Worm (Caenorhabditis elegans) whole organism, young adult: ENCODE data around the gene srh-245.

Experiments used
- B0261.1 ChIP-seq: sonication (generic microtip); optimal IDR thresholded peaks from 2 replicates; lab custom pipeline; 2016; ENCODE audit warnings: mild to moderate bottlenecking, missing genetic modification characterization, moderate library complexity, missing compliant biosample characterization
- B0336.3 ChIP-seq: fragments of 200-800 bp; sonication (Bioruptor generic); IDR thresholded peaks from 2 replicates; pipeline ENCODE4 v1.3.6; 2022; ENCODE audit warnings: missing genetic modification characterization, missing compliant biosample characterization
- C06A6.2 ChIP-seq: fragments of 200-800 bp; sonication (Bioruptor generic); conservative IDR thresholded peaks from 2 replicates; pipeline ENCODE4 v1.3.6; 2022; ENCODE audit warnings: missing genetic modification characterization, missing compliant biosample characterization
- F10E7.11 ChIP-seq: sonication (generic microtip); optimal IDR thresholded peaks from 2 replicates; lab custom pipeline; 2017; ENCODE audit warnings: mild to moderate bottlenecking, missing genetic modification characterization, moderate library complexity, missing compliant biosample characterization
- F23B12.7 ChIP-seq: sonication (generic microtip); optimal IDR thresholded peaks from 2 replicates; lab custom pipeline; 2017; ENCODE audit warnings: missing genetic modification characterization, mild to moderate bottlenecking, missing compliant biosample characterization, antibody characterized with exemption, moderate library complexity; ENCODE audit not compliant: insufficient read depth
- F37B4.10 ChIP-seq: fragments of 200-800 bp; sonication (Bioruptor generic); IDR thresholded peaks from 2 replicates; pipeline ENCODE4 v1.3.6; 2022; ENCODE audit warnings: missing genetic modification characterization, missing compliant biosample characterization
- F39B2.1 ChIP-seq: fragments of 200-800 bp; sonication (Bioruptor generic); IDR thresholded peaks from 2 replicates; pipeline ENCODE4 v1.3.6; 2022; ENCODE audit warnings: missing genetic modification reagents, missing genetic modification characterization, missing compliant biosample characterization
- F55B11.4 ChIP-seq: sonication (generic microtip); optimal IDR thresholded peaks from 2 replicates; lab custom pipeline; 2016; ENCODE audit warnings: missing compliant biosample characterization, missing genetic modification characterization, borderline replicate concordance; ENCODE audit not compliant: insufficient read depth
- Y67H2A.10 ChIP-seq: fragments of 200-800 bp; sonication (Bioruptor generic); conservative IDR thresholded peaks from 2 replicates; pipeline ENCODE4 v1.3.6; 2022; ENCODE audit warnings: missing genetic modification reagents, missing genetic modification characterization, missing compliant biosample characterization
- ZK185.1 ChIP-seq: sonication (generic microtip); optimal IDR thresholded peaks from 2 replicates; lab custom pipeline; 2016; ENCODE audit warnings: mild to moderate bottlenecking, missing genetic modification characterization, missing compliant biosample characterization; ENCODE audit not compliant: poor library complexity, severe bottlenecking
- atf-7 ChIP-seq: sonication (generic microtip); optimal IDR thresholded peaks from 2 replicates; lab custom pipeline; 2017; ENCODE audit warnings: mild to moderate bottlenecking, missing genetic modification characterization, missing compliant biosample characterization
- bed-2 ChIP-seq: fragments of 200-800 bp; sonication (Bioruptor generic); IDR thresholded peaks from 2 replicates; pipeline ENCODE4 v1.3.6; 2022; ENCODE audit warnings: missing genetic modification reagents, missing genetic modification characterization, missing compliant biosample characterization
- ccch-3 ChIP-seq: fragments of 200-800 bp; sonication (Bioruptor generic); optimal IDR thresholded peaks from 2 replicates; lab custom pipeline; 2018; ENCODE audit warnings: mild to moderate bottlenecking, missing genetic modification characterization, missing compliant biosample characterization
- cebp-2 ChIP-seq: fragments of 200-800 bp; sonication (Bioruptor generic); IDR thresholded peaks from 2 replicates; pipeline ENCODE4 v1.3.6; 2022; ENCODE audit warnings: missing genetic modification characterization, missing compliant biosample characterization
- dox-1 ChIP-seq: fragments of 200-800 bp; sonication (Bioruptor generic); IDR thresholded peaks from 2 replicates; pipeline ENCODE4 v1.3.6; 2022; ENCODE audit warnings: missing genetic modification reagents, missing genetic modification characterization, missing compliant biosample characterization
- dpff-1 ChIP-seq: sonication (generic microtip); optimal IDR thresholded peaks from 2 replicates; lab custom pipeline; 2017; ENCODE audit warnings: mild to moderate bottlenecking, missing genetic modification characterization, missing compliant biosample characterization
- dpl-1 ChIP-seq: fragments of 150-350 bp; optimal IDR thresholded peaks from 2 replicates; lab custom pipeline; 2014; ENCODE audit warnings: missing biosample characterization, missing genetic modification reagents, missing genetic modification characterization
- egl-44 ChIP-seq: fragments of 200-800 bp; sonication (Bioruptor generic); IDR thresholded peaks from 2 replicates; pipeline ENCODE4 v1.3.6; 2022; ENCODE audit warnings: missing genetic modification reagents, missing genetic modification characterization, missing compliant biosample characterization
- ets-4 ChIP-seq: fragments of 200-800 bp; sonication (Bioruptor generic); optimal IDR thresholded peaks from 2 replicates; lab custom pipeline; 2018; ENCODE audit warnings: mild to moderate bottlenecking, missing genetic modification characterization, missing compliant biosample characterization
- hmg-1.2 ChIP-seq: fragments of 200-800 bp; sonication (Bioruptor generic); IDR thresholded peaks from 2 replicates; pipeline ENCODE4 v1.3.6; 2022; ENCODE audit warnings: missing genetic modification reagents, missing genetic modification characterization, missing compliant biosample characterization
- hrde-1 ChIP-seq: sonication (generic microtip); optimal IDR thresholded peaks from 2 replicates; lab custom pipeline; 2016; ENCODE audit warnings: missing genetic modification characterization, mild to moderate bottlenecking, missing compliant biosample characterization, moderate library complexity, missing genotype, missing genetic modification reagents, borderline replicate concordance
- lin-35 ChIP-seq, 3 experiments: fragments of 150-350 bp in 2 of 3; sonication (generic microtip) in 1 of 3; optimal IDR thresholded peaks; 2 replicates each; lab custom pipeline; 2014 to 2018; ENCODE audit warnings: missing biosample characterization in 3 of 3, missing genetic modification characterization in 3 of 3, missing genetic modification reagents in 3 of 3
- lin-54 ChIP-seq: fragments of 200-800 bp; sonication (Bioruptor generic); optimal IDR thresholded peaks from 2 replicates; lab custom pipeline; 2018; ENCODE audit warnings: mild to moderate bottlenecking, missing genetic modification characterization, missing compliant biosample characterization
- lsy-27 ChIP-seq: sonication (generic microtip); optimal IDR thresholded peaks from 2 replicates; lab custom pipeline; 2017; ENCODE audit warnings: missing genetic modification characterization, mild to moderate bottlenecking, missing compliant biosample characterization, antibody characterized with exemption, missing genotype, borderline replicate concordance; ENCODE audit not compliant: insufficient read depth
- madf-10 ChIP-seq: sonication (generic microtip); optimal IDR thresholded peaks from 2 replicates; lab custom pipeline; 2016; ENCODE audit warnings: mild to moderate bottlenecking, missing genetic modification characterization, missing compliant biosample characterization
- madf-8 ChIP-seq: fragments of 200-800 bp; sonication (Bioruptor generic); conservative IDR thresholded peaks from 2 replicates; pipeline ENCODE4 v1.3.6; 2022; ENCODE audit warnings: missing genetic modification reagents, missing genetic modification characterization, missing compliant biosample characterization
- mel-28 ChIP-seq: sonication (generic microtip); optimal IDR thresholded peaks from 2 replicates; lab custom pipeline; 2016; ENCODE audit warnings: borderline replicate concordance, mild to moderate bottlenecking, missing genetic modification characterization, missing compliant biosample characterization
- mes-4 ChIP-seq: sonication (generic microtip); optimal IDR thresholded peaks from 2 replicates; lab custom pipeline; 2016; ENCODE audit warnings: missing genotype, missing genetic modification characterization, missing compliant biosample characterization
- nfya-2 ChIP-seq: fragments of 200-800 bp; sonication (Bioruptor generic); IDR thresholded peaks from 2 replicates; pipeline ENCODE4 v1.3.6; 2022; ENCODE audit warnings: missing genetic modification reagents, missing genetic modification characterization, missing compliant biosample characterization
- nhr-179 ChIP-seq: sonication (generic microtip); optimal IDR thresholded peaks from 2 replicates; lab custom pipeline; 2016; ENCODE audit warnings: mild to moderate bottlenecking, missing genetic modification characterization, missing compliant biosample characterization
- nhr-27 ChIP-seq: fragments of 200-800 bp; sonication (Bioruptor generic); optimal IDR thresholded peaks from 2 replicates; lab custom pipeline; 2018; ENCODE audit warnings: mild to moderate bottlenecking, missing genetic modification characterization, moderate library complexity, missing compliant biosample characterization
- nhr-90 ChIP-seq: sonication (generic microtip); optimal IDR thresholded peaks from 2 replicates; lab custom pipeline; 2016; ENCODE audit warnings: missing genotype, mild to moderate bottlenecking, missing genetic modification characterization, missing compliant biosample characterization
- pha-4 ChIP-seq: fragments of 150-350 bp; sonication (generic microtip); optimal IDR thresholded peaks from 2 replicates; lab custom pipeline; 2014; ENCODE audit warnings: missing biosample characterization, missing genetic modification reagents, missing genetic modification characterization
- sptf-2 ChIP-seq: fragments of 200-800 bp; sonication (Bioruptor generic); optimal IDR thresholded peaks from 2 replicates; lab custom pipeline; 2018; ENCODE audit warnings: mild to moderate bottlenecking, missing genetic modification characterization, missing compliant biosample characterization
- tlf-1 ChIP-seq: fragments of 200-800 bp; sonication (Bioruptor generic); optimal IDR thresholded peaks from 2 replicates; lab custom pipeline; 2018; ENCODE audit warnings: mild to moderate bottlenecking, missing genetic modification characterization, missing compliant biosample characterization
- unc-62 ChIP-seq: fragments of 150-350 bp; optimal IDR thresholded peaks from 2 replicates; lab custom pipeline; 2014; ENCODE audit warnings: missing biosample characterization, missing genetic modification reagents, missing genetic modification characterization
- ztf-18 ChIP-seq: sonication (generic microtip); optimal IDR thresholded peaks from 2 replicates; lab custom pipeline; 2016; ENCODE audit warnings: missing genotype, mild to moderate bottlenecking, missing genetic modification characterization, missing compliant biosample characterization
- ztf-22 ChIP-seq: fragments of 200-800 bp; sonication (Bioruptor generic); optimal IDR thresholded peaks from 2 replicates; lab custom pipeline; 2018; ENCODE audit warnings: mild to moderate bottlenecking, missing genetic modification characterization, moderate library complexity, missing compliant biosample characterization
- ztf-25 ChIP-seq: fragments of 200-800 bp; sonication (Bioruptor generic); IDR thresholded peaks from 2 replicates; pipeline ENCODE4 v1.3.6; 2022; ENCODE audit warnings: missing genetic modification reagents, missing genetic modification characterization, missing compliant biosample characterization
- ztf-28 ChIP-seq: fragments of 200-800 bp; sonication (Bioruptor generic); IDR thresholded peaks from 2 replicates; pipeline ENCODE4 v1.3.6; 2022; ENCODE audit warnings: missing genetic modification reagents, missing genetic modification characterization, missing compliant biosample characterization

Gene srh-245

DNA sequence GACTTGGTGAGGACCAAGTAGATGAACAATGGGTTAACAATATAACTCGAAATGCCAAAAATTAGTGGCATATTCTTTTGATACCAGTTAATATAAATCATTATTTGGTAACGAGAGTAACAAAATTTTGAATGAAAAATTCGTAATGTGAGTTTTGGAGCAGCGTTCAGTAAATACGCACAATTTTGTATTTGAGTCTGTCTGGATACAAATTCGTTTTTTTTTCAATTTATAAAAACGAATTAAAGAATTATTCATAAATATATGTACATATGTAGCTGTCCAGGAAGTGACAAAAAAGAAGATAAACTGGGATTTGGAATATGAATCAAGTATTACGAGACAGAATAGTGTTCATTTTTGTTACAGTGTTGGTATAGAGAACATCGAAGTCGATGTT is 2.8 kb downstream of the srh-245 start, which contains the start of gene srj-5:
srj-5 (minus strand) TSS at position 101 of the 400 bp plus-strand sequence.
- no peak for TF ChIP-seq lin-35 (GFP tag; optimal IDR thresholded peaks at IDR 0.05; lab: Kevin White, UChicago)
- no peak for TF ChIP-seq hmg-1.2 (GFP tag; lab: Robert Waterston, UW)
- TF ChIP-seq nfya-2 (GFP tag; lab: Robert Waterston, UW), result no peak
- no peak for TF ChIP-seq ztf-22 (GFP tag; lab: Kevin White, UChicago)
- TF ChIP-seq F37B4.10 (GFP tag; lab: Robert Waterston, UW), result no peak
- no peak for TF ChIP-seq lsy-27 (tag; lab: Kevin White, UChicago)
- no peak for TF ChIP-seq ztf-28 (GFP tag; lab: Robert Waterston, UW)
- no peak for TF ChIP-seq bed-2 (GFP tag; lab: Robert Waterston, UW)
- TF ChIP-seq hrde-1 (tag; lab: Kevin White, UChicago), result no peak
- no peak for TF ChIP-seq ztf-18
- no peak for TF ChIP-seq B0261.1
- no peak for TF ChIP-seq F39B2.1 (GFP tag; lab: Robert Waterston, UW)
- no peak for TF ChIP-seq cebp-2 (GFP tag; lab: Robert Waterston, UW)
- TF ChIP-seq dox-1 (GFP tag; lab: Robert Waterston, UW), result no peak
- no peak for TF ChIP-seq tlf-1 (GFP tag; lab: Kevin White, UChicago)

DNA sequence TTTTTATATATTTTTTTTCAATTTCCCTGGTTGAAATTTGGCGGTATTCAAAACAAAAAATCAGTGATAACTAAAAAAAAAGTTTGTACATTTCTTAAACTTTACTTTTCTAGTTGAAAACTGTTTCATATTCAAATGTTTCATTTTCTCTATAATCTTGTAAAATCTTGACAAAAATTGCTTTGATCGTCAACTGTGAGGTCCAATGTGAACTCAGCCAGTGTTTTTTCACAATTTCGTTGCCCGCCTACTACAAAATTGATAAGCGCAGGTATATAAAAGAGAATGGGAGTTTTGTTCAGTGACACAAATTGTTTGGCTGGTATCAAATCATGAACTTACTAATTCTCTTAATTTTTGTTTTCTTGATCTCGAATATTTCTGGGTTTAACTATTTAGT is 8.8 kb downstream of the srh-245 start, which contains the start of gene ugt-42:
ugt-42 (plus strand) TSS at position 301 of the 400 bp plus-strand sequence.
- TF ChIP-seq Y67H2A.10 (GFP tag; lab: Robert Waterston, UW), result no peak
- TF ChIP-seq dpff-1 (tag; lab: Kevin White, UChicago), result no peak
- no peak for TF ChIP-seq lin-54 (GFP tag; lab: Kevin White, UChicago)
- no peak for TF ChIP-seq ccch-3 (GFP tag; lab: Kevin White, UChicago)
- no peak for TF ChIP-seq nhr-90 (tag; lab: Kevin White, UChicago)
- TF ChIP-seq sptf-2 (GFP tag; lab: Kevin White, UChicago), result no peak
- no peak for TF ChIP-seq unc-62 (GFP tag; lab: Kevin White, UChicago)
- TF ChIP-seq mel-28, result no peak
- no peak for TF ChIP-seq atf-7
- no peak for TF ChIP-seq mes-4 (tag; lab: Kevin White, UChicago)
- TF ChIP-seq, all 124 proteins: peak for 0

DNA sequence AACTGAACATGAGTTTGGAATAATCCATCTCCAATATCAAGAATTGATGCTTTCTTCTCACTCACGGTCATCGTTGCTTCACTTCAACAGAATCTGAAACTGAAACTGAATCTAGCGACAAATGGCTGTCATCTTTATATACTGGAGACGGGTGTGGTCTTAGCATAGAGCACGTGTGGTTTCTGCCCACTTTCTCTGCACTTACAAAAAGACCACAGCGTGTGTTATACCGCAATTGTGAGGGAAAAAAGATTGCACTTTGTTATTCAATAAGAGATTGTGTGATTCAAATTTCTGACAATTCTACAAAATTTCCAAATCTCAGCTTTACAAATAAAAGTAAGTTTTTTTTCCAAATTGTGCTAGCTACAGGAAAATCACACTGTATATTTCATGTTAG is 9.6 kb downstream of the srh-245 start, which contains the start of gene F48G7.12:
F48G7.12 (minus strand) TSS at position 101 of the 400 bp plus-strand sequence.
- TF ChIP-seq pha-4 (no peak), egl-44 (GFP tag; lab: Robert Waterston, UW) (no peak), F55B11.4 (tag; lab: Kevin White, UChicago) (no peak), nhr-179 (tag; lab: Kevin White, UChicago) (no peak), C06A6.2 (GFP tag; lab: Robert Waterston, UW) (no peak), ztf-25 (GFP tag; lab: Robert Waterston, UW) (no peak), dpl-1 (GFP tag; lab: Kevin White, UChicago) (no peak), F10E7.11 (tag; lab: Kevin White, UChicago) (no peak), madf-8 (GFP tag; lab: Robert Waterston, UW) (no peak), B0336.3 (no peak), nhr-27 (tag; lab: Kevin White, UChicago) (no peak), ets-4 (GFP tag; lab: Kevin White, UChicago) (no peak), madf-10 (tag; lab: Kevin White, UChicago) (no peak), ZK185.1 (tag; lab: Kevin White, UChicago) (no peak), F23B12.7 (tag; lab: Kevin White, UChicago) (no peak), hmg-1.2 (GFP tag; lab: Robert Waterston, UW) (no peak)
